Worm (Caenorhabditis elegans): Measurements from ENCODE around the gene stg-2.

- TF ChIP-seq sea-1 (GFP tag; conservative IDR thresholded peaks at IDR 0.05) (no peak), ama-1 (optimal IDR thresholded peaks at IDR 0.05) (no peak), hmg-4 (GFP tag; optimal IDR thresholded peaks at IDR 0.05) (no peak), B0310.2 (tag; optimal IDR thresholded peaks at IDR 0.05) (no peak), hmbx-1 (tag; optimal IDR thresholded peaks at IDR 0.05) (no peak), hnd-1 (tag; optimal IDR thresholded peaks at IDR 0.05) (no peak)
Measured at ce11 chrX:8676088-8676779, 32.5 kb upstream of the stg-2 start.

Data from whole organism, early embryonic.